Fruit fly (Drosophila melanogaster) whole organism, embryonic: Measurements from ENCODE around the gene Mal-B1.

ENCODE experiments used
- CG10959 ChIP-seq: fragments of 200-800 bp; sonication (Bioruptor generic); IDR thresholded peaks from 2 replicates; pipeline ENCODE4 v1.3.6; 2022; ENCODE audit warnings: missing biosample characterization, missing genetic modification characterization
- CG17802 ChIP-seq: fragments of 200-800 bp; sonication (Bioruptor generic); optimal IDR thresholded peaks from 2 replicates; lab custom pipeline; 2018; ENCODE audit warnings: missing biosample characterization, mild to moderate bottlenecking, missing genetic modification characterization, moderate library complexity
- CkIIα-i1 ChIP-seq: fragments of 200-800 bp; sonication (Bioruptor generic); IDR thresholded peaks from 2 replicates; pipeline ENCODE4 v1.3.6; 2022; ENCODE audit warnings: missing biosample characterization, missing genetic modification characterization
- Lpt ChIP-seq: fragments of >200 bp; optimal IDR thresholded peaks from 2 replicates; lab custom pipeline; 2018; ENCODE audit warnings: missing biosample characterization, missing genetic modification characterization
- bbx ChIP-seq: fragments of 200-800 bp; sonication (Bioruptor generic); IDR thresholded peaks from 2 replicates; pipeline ENCODE4 v1.3.6; 2022; ENCODE audit warnings: missing biosample characterization, missing genetic modification characterization; ENCODE audit not compliant: partially characterized antibody
- eve ChIP-seq, 2 experiments: fragments of >200 bp; optimal IDR thresholded peaks; 2 replicates each; lab custom pipeline; 2017; ENCODE audit warnings: missing biosample characterization in 2 of 2, missing genetic modification characterization in 2 of 2
- usp ChIP-seq: fragments of >200 bp; optimal IDR thresholded peaks from 2 replicates; lab custom pipeline; 2017; ENCODE audit warnings: missing biosample characterization, missing genetic modification characterization

- TF ChIP-seq Lpt (no peak), eve (GFP tag; optimal IDR thresholded peaks at IDR 0.05; lab: Kevin White, UChicago) (no peak), CkIIα-i1 (no peak), CG17802 (tag; lab: Kevin White, UChicago) (no peak), bbx (GFP tag; lab: Robert Waterston, UW) (no peak), CG10959 (GFP tag; lab: Robert Waterston, UW) (no peak), usp (GFP tag; lab: Kevin White, UChicago) (no peak)
These were observed 27.9 kb downstream of the Mal-B1 start for dm6 chr2L:11874890-11875289.
